Worm (Caenorhabditis elegans) whole organism, L4/young adult: ENCODE results near the gene rif-1.1.

Source experiments
- dao-5 ChIP-seq: sonication (generic microtip); optimal IDR thresholded peaks from 2 replicates; lab custom pipeline; 2016; ENCODE audit warnings: missing genotype, missing genetic modification characterization, moderate library complexity, missing compliant biosample characterization
- him-1 ChIP-seq: sonication (generic microtip); optimal IDR thresholded peaks from 2 replicates; lab custom pipeline; 2016; ENCODE audit warnings: missing genotype, missing genetic modification reagents, missing genetic modification characterization, missing compliant biosample characterization

DNA sequence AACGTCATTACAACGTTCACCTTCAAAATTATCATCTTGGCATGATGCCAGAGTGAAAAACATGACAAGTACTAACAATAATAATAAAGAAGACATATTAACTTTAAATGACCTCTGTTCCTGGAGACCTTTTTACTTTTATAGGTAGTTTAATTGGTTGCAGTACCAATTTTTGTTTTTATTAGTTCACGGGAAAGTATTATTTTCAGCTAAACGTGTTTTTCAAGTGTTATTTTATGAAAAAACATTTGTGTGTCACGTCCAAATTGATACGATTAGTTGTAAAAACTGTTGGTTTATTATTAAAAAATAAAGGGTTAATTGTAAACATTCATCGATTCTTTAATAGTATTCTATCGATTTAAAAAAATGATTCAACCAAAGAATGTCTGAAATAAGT lies 14.7 kb upstream of the rif-1.1 start, which contains the start of gene grl-24:
- TF ChIP-seq him-1, result no peak
- no peak for TF ChIP-seq dao-5 (tag; lab: Kevin White, UChicago)
